Fruit fly (Drosophila melanogaster) whole organism, prepupa: Measurements from ENCODE around the gene Lmpt.

Source experiments
- CG10669 ChIP-seq: fragments of 200-800 bp; sonication (Bioruptor generic); optimal IDR thresholded peaks from 3 replicates; lab custom pipeline; 2018; ENCODE audit warnings: missing biosample characterization, mild to moderate bottlenecking, missing genetic modification characterization, moderate library complexity
- CG15336 ChIP-seq: fragments of 200-800 bp; sonication (Bioruptor generic); IDR thresholded peaks from 2 replicates; pipeline ENCODE4 v1.3.6; 2022; ENCODE audit warnings: missing biosample characterization, missing genetic modification characterization
- CG16779 ChIP-seq: fragments of 200-800 bp; sonication (Bioruptor generic); optimal IDR thresholded peaks from 3 replicates; lab custom pipeline; 2017; ENCODE audit warnings: missing biosample characterization, mild to moderate bottlenecking, missing genetic modification characterization
- CG3919 ChIP-seq: fragments of 200-800 bp; sonication (Bioruptor generic); optimal IDR thresholded peaks from 3 replicates; lab custom pipeline; 2016; ENCODE audit warnings: missing biosample characterization, missing genetic modification characterization
- CG6808 ChIP-seq: fragments of 200-800 bp; sonication (Bioruptor generic); optimal IDR thresholded peaks from 3 replicates; lab custom pipeline; 2017; ENCODE audit warnings: missing biosample characterization, missing genetic modification characterization, mild to moderate bottlenecking, moderate library complexity, missing genetic modification reagents
- Eip78C ChIP-seq: fragments of 200-800 bp; sonication (Bioruptor generic); peaks from one replicate; lab custom pipeline; 2016; ENCODE audit warnings: missing biosample characterization, missing genetic modification characterization
- Gug ChIP-seq: fragments of 200-800 bp; sonication (Bioruptor generic); IDR thresholded peaks from 2 replicates; pipeline ENCODE4 v1.3.6; 2022; ENCODE audit warnings: missing biosample characterization, missing genetic modification characterization
- Lpt ChIP-seq: fragments of 200-800 bp; sonication (Bioruptor generic); optimal IDR thresholded peaks from 3 replicates; lab custom pipeline; 2016; ENCODE audit warnings: missing biosample characterization, missing genetic modification characterization
- fd85E ChIP-seq: fragments of 200-800 bp; sonication (Bioruptor generic); optimal IDR thresholded peaks from 3 replicates; lab custom pipeline; 2016; ENCODE audit warnings: missing biosample characterization, missing genetic modification characterization
- salr ChIP-seq, 2 experiments: fragments of 200-800 bp; sonication (Bioruptor generic); optimal IDR thresholded peaks; 3 replicates each; lab custom pipeline; 2016 to 2018; ENCODE audit warnings: missing biosample characterization in 2 of 2, missing genetic modification characterization in 2 of 2, mild to moderate bottlenecking in 1 of 2
- spab ChIP-seq: fragments of 200-800 bp; sonication (Bioruptor generic); optimal IDR thresholded peaks from 2 replicates; lab custom pipeline; 2017; ENCODE audit warnings: missing biosample characterization, mild to moderate bottlenecking, missing genetic modification characterization, missing genetic modification reagents

dm6 chr3L:16860322-16860721, 4.8 kb upstream of the Lmpt start, which contains the start of gene CG13029:
- TF ChIP-seq CG15336 (no peak), CG3919 (GFP tag; lab: Kevin White, UChicago) (no peak), CG6808 (GFP tag; lab: Kevin White, UChicago) (no peak), fd85E (GFP tag; lab: Kevin White, UChicago) (no peak), Lpt (GFP tag; lab: Kevin White, UChicago) (no peak), salr (GFP tag; optimal IDR thresholded peaks at IDR 0.05; lab: Kevin White, UChicago) (no peak), CG10669 (GFP tag; lab: Kevin White, UChicago) (no peak), Eip78C (no peak), CG16779 (tag; lab: Kevin White, UChicago) (no peak), Gug (GFP tag; lab: Robert Waterston, UW) (no peak), spab (GFP tag; lab: Kevin White, UChicago) (no peak)
